Worm (Caenorhabditis elegans) whole organism, mixed stage, embryonic: ENCODE data around the gene T07D4.5.

Experiments used
- M03D4.4 ChIP-seq: sonication (generic microtip); optimal IDR thresholded peaks from 2 replicates; lab custom pipeline; 2017; ENCODE audit warnings: mild to moderate bottlenecking, missing genetic modification characterization, missing compliant biosample characterization
- bed-3 ChIP-seq: fragments of 200-800 bp; sonication (Bioruptor generic); optimal IDR thresholded peaks from 3 replicates; lab custom pipeline; 2018; ENCODE audit warnings: mild to moderate bottlenecking, missing genetic modification characterization, moderate library complexity, missing compliant biosample characterization
- ceh-39 ChIP-seq: fragments of 150-350 bp; optimal IDR thresholded peaks from 2 replicates; lab custom pipeline; 2014; ENCODE audit warnings: missing biosample characterization, missing genetic modification characterization
- ceh-43 ChIP-seq: fragments of 200-800 bp; sonication (Bioruptor generic); optimal IDR thresholded peaks from 2 replicates; lab custom pipeline; 2018; ENCODE audit warnings: mild to moderate bottlenecking, missing genetic modification characterization, moderate library complexity, missing compliant biosample characterization
- ces-1 ChIP-seq: fragments of 150-350 bp; optimal IDR thresholded peaks from 2 replicates; lab custom pipeline; 2014; ENCODE audit warnings: missing biosample characterization, missing genetic modification reagents, missing genetic modification characterization
- cnd-1 ChIP-seq: fragments of 200-800 bp; sonication (Bioruptor generic); optimal IDR thresholded peaks from 2 replicates; lab custom pipeline; 2018; ENCODE audit warnings: mild to moderate bottlenecking, missing genetic modification characterization, missing compliant biosample characterization
- drap-1 ChIP-seq: fragments of 200-800 bp; sonication (Bioruptor generic); optimal IDR thresholded peaks from 3 replicates; lab custom pipeline; 2018; ENCODE audit warnings: mild to moderate bottlenecking, missing genetic modification characterization, missing compliant biosample characterization
- elt-1 ChIP-seq: sonication (generic microtip); optimal IDR thresholded peaks from 2 replicates; lab custom pipeline; 2017; ENCODE audit warnings: missing genetic modification characterization, mild to moderate bottlenecking, missing compliant biosample characterization, antibody characterized with exemption, moderate library complexity, borderline replicate concordance; ENCODE audit not compliant: insufficient read depth
- elt-3 ChIP-seq: fragments of 150-350 bp; optimal IDR thresholded peaks from 2 replicates; lab custom pipeline; 2014; ENCODE audit warnings: missing biosample characterization, missing genetic modification characterization
- ham-2 ChIP-seq: fragments of 200-800 bp; sonication (Bioruptor generic); optimal IDR thresholded peaks from 2 replicates; lab custom pipeline; 2018; ENCODE audit warnings: mild to moderate bottlenecking, missing genetic modification characterization, missing compliant biosample characterization
- hlh-1 ChIP-seq: fragments of 150-350 bp; optimal IDR thresholded peaks from 2 replicates; lab custom pipeline; 2014; ENCODE audit warnings: missing biosample characterization, missing genetic modification reagents, missing genetic modification characterization
- lin-13 ChIP-seq: fragments of 150-350 bp; optimal IDR thresholded peaks from 2 replicates; lab custom pipeline; 2014; ENCODE audit warnings: missing biosample characterization, missing genetic modification characterization
- lin-32 ChIP-seq: fragments of 200-800 bp; sonication (Bioruptor generic); optimal IDR thresholded peaks from 2 replicates; lab custom pipeline; 2018; ENCODE audit warnings: mild to moderate bottlenecking, missing genetic modification characterization, missing compliant biosample characterization
- lsy-2 ChIP-seq: fragments of 150-350 bp; optimal IDR thresholded peaks from 2 replicates; lab custom pipeline; 2014; ENCODE audit warnings: missing biosample characterization, missing genetic modification characterization
- mab-5 ChIP-seq: fragments of 150-350 bp; optimal IDR thresholded peaks from 2 replicates; lab custom pipeline; 2014; ENCODE audit warnings: missing biosample characterization, missing genetic modification characterization
- mep-1 ChIP-seq: fragments of 150-350 bp; optimal IDR thresholded peaks from 2 replicates; lab custom pipeline; 2017; ENCODE audit warnings: missing biosample characterization, missing genetic modification reagents, missing genetic modification characterization, inconsistent platforms
- mls-2 ChIP-seq: sonication (generic microtip); optimal IDR thresholded peaks from 2 replicates; lab custom pipeline; 2016; ENCODE audit warnings: mild to moderate bottlenecking, missing genetic modification characterization, moderate library complexity, missing compliant biosample characterization
- nhr-12 ChIP-seq: fragments of 150-350 bp; optimal IDR thresholded peaks from 2 replicates; lab custom pipeline; 2014; ENCODE audit warnings: missing biosample characterization, missing genetic modification characterization
- nhr-2 ChIP-seq: fragments of 150-350 bp; optimal IDR thresholded peaks from 2 replicates; lab custom pipeline; 2014; ENCODE audit warnings: missing biosample characterization, missing genetic modification characterization
- nhr-237 ChIP-seq: fragments of 150-350 bp; optimal IDR thresholded peaks from 2 replicates; lab custom pipeline; 2014; ENCODE audit warnings: missing biosample characterization, missing genetic modification characterization
- nhr-28 ChIP-seq: fragments of 150-350 bp; optimal IDR thresholded peaks from 2 replicates; lab custom pipeline; 2014; ENCODE audit warnings: missing biosample characterization, missing genetic modification characterization
- nhr-76 ChIP-seq: sonication (generic microtip); optimal IDR thresholded peaks from 2 replicates; lab custom pipeline; 2017; ENCODE audit warnings: missing biosample characterization, missing genetic modification characterization
- pha-4 ChIP-seq: fragments of 150-350 bp; optimal IDR thresholded peaks from 2 replicates; lab custom pipeline; 2018; ENCODE audit warnings: missing biosample characterization, missing genetic modification reagents, missing genetic modification characterization
- sem-2 ChIP-seq: fragments of 200-800 bp; sonication (Bioruptor generic); optimal IDR thresholded peaks from 2 replicates; lab custom pipeline; 2018; ENCODE audit warnings: mild to moderate bottlenecking, missing genetic modification characterization, missing compliant biosample characterization
- sptf-1 ChIP-seq: sonication (generic microtip); optimal IDR thresholded peaks from 2 replicates; lab custom pipeline; 2017; ENCODE audit warnings: mild to moderate bottlenecking, missing genetic modification characterization, moderate library complexity, missing compliant biosample characterization
- tbx-8 ChIP-seq: fragments of 200-800 bp; sonication (Bioruptor generic); optimal IDR thresholded peaks from 2 replicates; lab custom pipeline; 2018; ENCODE audit warnings: mild to moderate bottlenecking, missing genetic modification characterization, moderate library complexity, missing compliant biosample characterization
- unc-120 ChIP-seq: sonication (generic microtip); optimal IDR thresholded peaks from 2 replicates; lab custom pipeline; 2017; ENCODE audit warnings: missing genetic modification characterization, missing compliant biosample characterization; ENCODE audit not compliant: poor library complexity, severe bottlenecking
- unc-62 ChIP-seq: fragments of 150-350 bp; optimal IDR thresholded peaks from 2 replicates; lab custom pipeline; 2014; ENCODE audit warnings: missing biosample characterization, missing genetic modification reagents, missing genetic modification characterization

T07D4.5 gene

ce11 chrII:8929771-8930170 is 45.6 kb upstream of the T07D4.5 start, which contains the start of gene mrpl-50:
mrpl-50 (plus strand) TSS chrII:8929841.
- TF ChIP-seq elt-3 (tag; lab: Kevin White, UChicago) (no peak), sem-2 (GFP tag; lab: Kevin White, UChicago) (no peak), drap-1 (GFP tag; lab: Kevin White, UChicago) (no peak), nhr-28 (tag; lab: Kevin White, UChicago) (no peak), nhr-76 (no peak), ceh-39 (tag; lab: Kevin White, UChicago) (no peak), nhr-2 (tag; lab: Kevin White, UChicago) (no peak), M03D4.4 (tag; lab: Kevin White, UChicago) (no peak), nhr-237 (no peak), ham-2 (GFP tag; lab: Kevin White, UChicago) (no peak), ces-1 (GFP tag; lab: Kevin White, UChicago) (no peak), unc-120 (tag; lab: Kevin White, UChicago) (no peak), hlh-1 (tag; lab: Kevin White, UChicago) (no peak), bed-3 (GFP tag; lab: Kevin White, UChicago) (no peak), elt-1 (tag; lab: Kevin White, UChicago) (no peak), sptf-1 (tag; lab: Kevin White, UChicago) (no peak), mls-2 (tag; lab: Kevin White, UChicago) (no peak)
- TF ChIP-seq, all 35 proteins: peak for 0

- TF ChIP-seq pha-4 (tag; lab: Kevin White, UChicago), result peak; percentile 4
- no peak for TF ChIP-seq elt-3 (tag; lab: Kevin White, UChicago)
- TF ChIP-seq nhr-28 (tag; lab: Kevin White, UChicago), result no peak
- TF ChIP-seq mep-1 (tag; lab: Kevin White, UChicago), result peak; percentile 22
- peak; percentile 41 for TF ChIP-seq ces-1 (GFP tag; lab: Kevin White, UChicago)
- no peak for TF ChIP-seq unc-62 (GFP tag; lab: Kevin White, UChicago)
- no peak for TF ChIP-seq unc-120 (tag; lab: Kevin White, UChicago)
- peak; percentile 32 for TF ChIP-seq nhr-237
- TF ChIP-seq lsy-2 (tag; lab: Kevin White, UChicago), result peak; percentile 30
- no peak for TF ChIP-seq ceh-43 (GFP tag; lab: Kevin White, UChicago)
- no peak for TF ChIP-seq nhr-12 (tag; lab: Kevin White, UChicago)
- TF ChIP-seq cnd-1 (tag; lab: Kevin White, UChicago), result no peak
- no peak for TF ChIP-seq sptf-1 (tag; lab: Kevin White, UChicago)
Observed at ce11 chrII:8927253-8927791, 43.2 kb upstream of the T07D4.5 start, which contains the start of gene cct-2. cct-2 (plus strand) TSS chrII:8927741.

DNA sequence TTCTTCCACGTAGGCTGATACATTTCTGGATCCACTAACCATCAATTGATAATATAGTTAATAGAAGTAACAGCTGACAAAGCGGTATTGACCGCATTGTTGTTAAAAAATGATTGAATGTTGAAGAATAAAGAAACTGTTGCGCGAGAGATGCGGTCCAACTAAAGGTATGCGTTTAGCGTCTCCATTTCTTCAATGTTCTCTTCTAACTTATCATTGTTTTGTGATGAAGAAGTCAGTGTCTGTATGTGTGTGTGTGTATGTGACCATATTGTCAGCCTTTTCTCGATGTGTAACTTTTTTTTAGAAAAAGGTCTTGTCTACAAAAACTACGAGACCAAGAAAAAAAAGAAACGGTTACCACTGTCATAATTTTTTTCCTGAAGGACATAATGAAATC is 42.3 kb upstream of the T07D4.5 start, which contains the start of gene B0457.2:
B0457.2 (minus strand) TSS at position 101 of the 400 bp plus-strand sequence.
- TF ChIP-seq mab-5 (no peak), lin-32 (GFP tag; lab: Kevin White, UChicago) (no peak), lsy-2 (tag; lab: Kevin White, UChicago) (no peak), sptf-1 (tag; lab: Kevin White, UChicago) (no peak), nhr-2 (tag; lab: Kevin White, UChicago) (no peak), unc-120 (tag; lab: Kevin White, UChicago) (no peak), ces-1 (GFP tag; lab: Kevin White, UChicago) (no peak), unc-62 (GFP tag; lab: Kevin White, UChicago) (no peak), tbx-8 (no peak), nhr-237 (no peak), mep-1 (tag; lab: Kevin White, UChicago) (no peak), bed-3 (GFP tag; lab: Kevin White, UChicago) (no peak), lin-13 (tag; lab: Kevin White, UChicago) (no peak)

DNA sequence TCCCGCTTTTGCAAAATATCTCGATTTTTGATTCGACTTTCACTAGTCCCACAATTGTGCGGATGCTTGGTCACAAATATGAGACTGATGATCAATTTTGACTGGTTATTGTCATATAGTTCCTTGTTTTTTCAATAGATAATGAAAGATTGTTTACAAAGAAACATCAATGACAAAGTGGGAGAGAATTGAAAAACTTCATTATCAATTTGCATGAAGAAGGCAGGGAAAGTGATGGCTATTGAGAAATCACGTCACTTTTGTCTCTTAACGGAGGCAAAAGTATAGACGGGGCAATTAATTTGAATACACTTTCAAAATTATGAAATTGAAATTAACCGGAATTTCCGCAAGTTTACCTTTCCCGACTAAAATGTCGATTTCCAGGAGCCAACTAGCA is 39.1 kb upstream of the T07D4.5 start:
- no peak for TF ChIP-seq nhr-2 (tag; lab: Kevin White, UChicago)
- TF ChIP-seq mep-1 (tag; lab: Kevin White, UChicago), result no peak
- TF ChIP-seq mab-5, result no peak
- no peak for TF ChIP-seq lsy-2 (tag; lab: Kevin White, UChicago)

ce11 chrII:8922140-8922539 is 38.0 kb upstream of the T07D4.5 start, which contains the start of gene B0457.6:
B0457.6 (plus strand) TSS chrII:8922423.
- no peak for TF ChIP-seq lsy-2 (tag; lab: Kevin White, UChicago)
- TF ChIP-seq ham-2 (GFP tag; lab: Kevin White, UChicago), result no peak
- TF ChIP-seq nhr-237, result no peak
